Worm (Caenorhabditis elegans) whole organism, L4 larva: ENCODE data around the gene nspg-4.

Experiments used
- ZK546.5 ChIP-seq, 2 experiments: sonication (generic microtip); optimal IDR thresholded peaks; 2 replicates each; lab custom pipeline; 2017; ENCODE audit warnings: missing biosample characterization in 2 of 2, missing genetic modification characterization in 2 of 2
- jun-1 ChIP-seq: fragments of 150-350 bp; optimal IDR thresholded peaks from 2 replicates; lab custom pipeline; 2014; ENCODE audit warnings: missing biosample characterization, missing genetic modification reagents, missing genetic modification characterization
- nhr-76 ChIP-seq: fragments of 150-350 bp; optimal IDR thresholded peaks from 2 replicates; lab custom pipeline; 2014; ENCODE audit warnings: missing biosample characterization, missing genetic modification characterization
- skn-1 ChIP-seq: fragments of 150-350 bp; optimal IDR thresholded peaks from 2 replicates; lab custom pipeline; 2014; ENCODE audit warnings: missing biosample characterization, missing genetic modification characterization

DNA sequence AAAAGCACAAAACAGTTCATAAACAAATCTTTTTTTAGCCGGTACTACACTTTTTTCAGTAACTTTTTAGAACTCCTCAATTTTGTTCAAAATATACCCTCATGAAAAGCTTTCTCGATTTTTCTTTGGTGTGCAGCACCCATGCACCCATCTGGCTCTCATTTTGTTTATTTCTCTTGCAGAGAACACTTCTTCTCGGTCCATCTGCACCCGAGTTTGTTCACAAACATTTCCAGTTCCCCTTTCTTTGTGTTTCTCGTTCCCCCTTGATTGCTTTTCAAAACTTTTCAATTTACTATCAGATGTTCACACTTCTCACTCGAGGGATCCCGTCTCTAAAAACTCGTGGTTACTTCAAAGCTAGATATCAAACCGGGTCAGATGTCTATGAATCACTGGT, 43.4 kb upstream of the nspg-4 start, which contains the start of gene slcf-2:
- TF ChIP-seq skn-1 (tag; lab: Kevin White, UChicago), result no peak
- TF ChIP-seq ZK546.5 (tag; optimal IDR thresholded peaks at IDR 0.05; lab: Kevin White, UChicago), result no peak
- TF ChIP-seq nhr-76, result no peak
- TF ChIP-seq jun-1, result no peak
